Fruit fly (Drosophila melanogaster) whole organism, adult: ENCODE results near the gene Tollo.

ENCODE experiments used
- CG12768 ChIP-seq: fragments of 200-800 bp; sonication (Bioruptor generic); optimal IDR thresholded peaks from 2 replicates; lab custom pipeline; 2017; ENCODE audit warnings: missing biosample characterization, missing genetic modification characterization, mild to moderate bottlenecking, moderate library complexity, missing genetic modification reagents
- CG14711 ChIP-seq: fragments of 200-800 bp; sonication (Bioruptor generic); optimal IDR thresholded peaks from 2 replicates; lab custom pipeline; 2018; ENCODE audit warnings: missing biosample characterization, mild to moderate bottlenecking, missing genetic modification characterization, moderate library complexity
- CG1620 ChIP-seq: fragments of 200-800 bp; sonication (Bioruptor generic); optimal IDR thresholded peaks from 2 replicates; lab custom pipeline; 2016; ENCODE audit warnings: missing biosample characterization, missing genetic modification characterization
- CG5204 ChIP-seq: fragments of 200-800 bp; sonication (Bioruptor generic); optimal IDR thresholded peaks from 2 replicates; lab custom pipeline; 2016; ENCODE audit warnings: missing biosample characterization, missing genetic modification characterization
- CG7045 ChIP-seq: fragments of 200-800 bp; sonication (Bioruptor generic); optimal IDR thresholded peaks from 2 replicates; lab custom pipeline; 2017; ENCODE audit warnings: missing biosample characterization, mild to moderate bottlenecking, missing genetic modification characterization
- CG7101 ChIP-seq: fragments of 200-800 bp; sonication (Bioruptor generic); optimal IDR thresholded peaks from 2 replicates; lab custom pipeline; 2018; ENCODE audit warnings: missing biosample characterization, mild to moderate bottlenecking, missing genetic modification characterization, moderate library complexity
- Clk ChIP-seq: fragments of 200-800 bp; sonication (Bioruptor generic); optimal IDR thresholded peaks from 2 replicates; lab custom pipeline; 2017; ENCODE audit warnings: missing biosample characterization, missing genetic modification characterization
- bab1 ChIP-seq: fragments of 200-800 bp; sonication (Bioruptor generic); optimal IDR thresholded peaks from 3 replicates; lab custom pipeline; 2019; ENCODE audit warnings: missing biosample characterization, mild to moderate bottlenecking, missing genetic modification characterization, moderate library complexity
- cic ChIP-seq: fragments of 200-800 bp; sonication (Bioruptor generic); optimal IDR thresholded peaks from 2 replicates; lab custom pipeline; 2017; ENCODE audit warnings: missing biosample characterization, mild to moderate bottlenecking, missing genetic modification characterization, moderate library complexity
- cnc ChIP-seq, 2 experiments: fragments of >200 bp; optimal IDR thresholded peaks; 2 replicates each; lab custom pipeline; 2017
- kay ChIP-seq: fragments of 200-800 bp; sonication (Bioruptor generic); peaks from one replicate; lab custom pipeline; 2016; ENCODE audit warnings: missing biosample characterization, missing genetic modification characterization, borderline replicate concordance
- ovo ChIP-seq: fragments of 200-800 bp; sonication (Bioruptor generic); optimal IDR thresholded peaks from 2 replicates; lab custom pipeline; 2016; ENCODE audit warnings: missing biosample characterization, missing genetic modification characterization
- pad ChIP-seq: fragments of 200-800 bp; sonication (Bioruptor generic); optimal IDR thresholded peaks from 3 replicates; lab custom pipeline; 2017; ENCODE audit warnings: missing biosample characterization, missing genetic modification characterization, mild to moderate bottlenecking, moderate library complexity, missing genetic modification reagents
- toe ChIP-seq: fragments of 200-800 bp; sonication (Bioruptor generic); optimal IDR thresholded peaks from 2 replicates; lab custom pipeline; 2016; ENCODE audit warnings: missing biosample characterization, missing genetic modification characterization

DNA sequence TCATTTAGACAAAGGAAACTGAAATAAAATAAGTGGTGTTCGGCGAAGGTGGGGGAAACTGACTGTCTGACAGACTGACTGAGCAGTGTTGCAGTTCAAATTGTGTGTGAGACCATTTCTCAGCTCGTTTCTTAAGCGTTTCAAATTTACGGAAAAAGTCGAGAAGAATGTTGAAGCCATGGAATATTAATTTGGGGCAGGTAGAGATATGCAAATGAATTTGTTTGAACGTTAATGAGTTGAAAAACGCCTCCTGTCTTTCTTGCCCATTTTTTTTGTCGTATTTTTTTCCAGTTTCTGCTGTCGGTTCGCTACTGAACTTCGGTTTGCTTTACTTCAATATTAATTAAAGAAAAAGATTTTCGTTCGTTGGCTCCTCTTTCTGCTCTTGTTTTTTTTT is 31.8 kb upstream of the Tollo start:
- TF ChIP-seq CG1620 (GFP tag; lab: Kevin White, UChicago) (no peak), toe (GFP tag; lab: Kevin White, UChicago) (no peak), CG5204 (GFP tag; lab: Kevin White, UChicago) (no peak), CG7101 (tag; lab: Kevin White, UChicago) (no peak), CG14711 (tag; lab: Kevin White, UChicago) (no peak), ovo (GFP tag; lab: Kevin White, UChicago) (no peak), pad (GFP tag; lab: Kevin White, UChicago) (no peak), CG12768 (GFP tag; lab: Kevin White, UChicago) (no peak), kay (GFP tag; lab: Kevin White, UChicago) (no peak), bab1 (GFP tag; lab: Kevin White, UChicago) (no peak), cic (GFP tag; lab: Kevin White, UChicago) (no peak), CG7045 (GFP tag; lab: Kevin White, UChicago) (no peak), cnc (optimal IDR thresholded peaks at IDR 0.05; lab: Kevin White, UChicago) (no peak), Clk (GFP tag; lab: Kevin White, UChicago) (no peak)
